Worm (Caenorhabditis elegans): ENCODE measurements around the gene clec-181.

Gene clec-181

ce11 chrIV:8587057-8587456 is 8.8 kb upstream of the clec-181 start:
- no peak; the same call in 1 of the 2 replicates for TF ChIP-seq isw-1 (GFP tag; IDR thresholded peaks at IDR 0.05)
- TF ChIP-seq ztf-11 (tag; optimal IDR thresholded peaks at IDR 0.05), result no peak
- no peak for TF ChIP-seq elt-2 (tag; optimal IDR thresholded peaks at IDR 0.05)
- TF ChIP-seq zag-1 (tag; optimal IDR thresholded peaks at IDR 0.05), result no peak
- TF ChIP-seq egl-27 (tag; optimal IDR thresholded peaks at IDR 0.05), result peak in 1 of 2 experiments; percentile 70
- TF ChIP-seq xbp-1 (tag; optimal IDR thresholded peaks at IDR 0.05), result peak; percentile 38
- TF ChIP-seq unc-130 (tag; optimal IDR thresholded peaks at IDR 0.05), result no peak
- TF ChIP-seq aly-2 (tag; optimal IDR thresholded peaks at IDR 0.05), result no peak
- TF ChIP-seq lsy-2 (tag; optimal IDR thresholded peaks at IDR 0.05), result peak in 1 of 2 experiments; percentile 58
- peak; percentile 9 for TF ChIP-seq ceh-8 (GFP tag; optimal IDR thresholded peaks at IDR 0.05)
- TF ChIP-seq sup-37 (GFP tag; optimal IDR thresholded peaks at IDR 0.05), result no peak
- peak in 2 of 3 experiments; percentile 42 to 50 for TF ChIP-seq ceh-82 (tag; optimal IDR thresholded peaks at IDR 0.05)
- no peak for TF ChIP-seq mdl-1 (tag; optimal IDR thresholded peaks at IDR 0.05)
- TF ChIP-seq sptf-1 (tag; optimal IDR thresholded peaks at IDR 0.05), result no peak
- no peak for TF ChIP-seq dsc-1 (tag; optimal IDR thresholded peaks at IDR 0.05)
- TF ChIP-seq zip-4 (GFP tag; optimal IDR thresholded peaks at IDR 0.05), result no peak
- TF ChIP-seq pqm-1 (tag; optimal IDR thresholded peaks at IDR 0.05), result no peak
- TF ChIP-seq hlh-4 (tag; optimal IDR thresholded peaks at IDR 0.05), result no peak
- no peak for TF ChIP-seq ceh-63 (GFP tag; optimal IDR thresholded peaks at IDR 0.05)
- peak; percentile 89 for TF ChIP-seq lin-14 (GFP tag; optimal IDR thresholded peaks at IDR 0.05)
- peak; percentile 55 for TF ChIP-seq lin-15B (tag; optimal IDR thresholded peaks at IDR 0.05)
- TF ChIP-seq egl-13 (tag; optimal IDR thresholded peaks at IDR 0.05), result no peak
- TF ChIP-seq unc-30 (tag; optimal IDR thresholded peaks at IDR 0.05), result no peak
- peak; percentile 72 for TF ChIP-seq nhr-71 (tag; optimal IDR thresholded peaks at IDR 0.05)
- no peak for TF ChIP-seq aha-1 (tag; optimal IDR thresholded peaks at IDR 0.05)
- TF ChIP-seq fos-1 (tag; optimal IDR thresholded peaks at IDR 0.05), result peak; percentile 4
- TF ChIP-seq ztf-4 (tag; optimal IDR thresholded peaks at IDR 0.05), result peak; percentile 28
- peak; percentile 23 to 40 for TF ChIP-seq lin-35 (GFP tag; optimal IDR thresholded peaks at IDR 0.05)
- no peak for TF ChIP-seq Y116A8C.19 (tag; optimal IDR thresholded peaks at IDR 0.05; ENCODE audit: borderline replicate concordance)
- TF ChIP-seq hlh-17 (GFP tag; optimal IDR thresholded peaks at IDR 0.05; ENCODE audit: borderline replicate concordance), result no peak
- peak; percentile 38 for TF ChIP-seq swsn-7 (tag; optimal IDR thresholded peaks at IDR 0.05)
- no peak for TF ChIP-seq nhr-76 (tag; optimal IDR thresholded peaks at IDR 0.05)
- peak; percentile 5 for TF ChIP-seq mep-1 (tag; optimal IDR thresholded peaks at IDR 0.05)
- no peak for TF ChIP-seq elt-3 (tag; optimal IDR thresholded peaks at IDR 0.05)
- TF ChIP-seq blmp-1 (tag; optimal IDR thresholded peaks at IDR 0.05), result peak; percentile 34
- TF ChIP-seq lin-13 (GFP tag; optimal IDR thresholded peaks at IDR 0.05), result peak; percentile 44
- TF ChIP-seq grh-1 (GFP tag; IDR thresholded peaks at IDR 0.05), result no peak
- no peak for TF ChIP-seq ets-5 (GFP tag; IDR thresholded peaks at IDR 0.05)
- peak; percentile 49 for TF ChIP-seq lin-39 (tag; optimal IDR thresholded peaks at IDR 0.05)
- TF ChIP-seq nhr-237 (tag; optimal IDR thresholded peaks at IDR 0.05), result no peak
- peak; percentile 58 for TF ChIP-seq snu-23 (GFP tag; optimal IDR thresholded peaks at IDR 0.05)
- no peak for TF ChIP-seq mef-2 (tag; optimal IDR thresholded peaks at IDR 0.05)
- peak; percentile 66 for TF ChIP-seq unc-86 (tag; optimal IDR thresholded peaks at IDR 0.05)
- TF ChIP-seq nhr-85 (tag), result peak; percentile 81
- no peak for TF ChIP-seq ceh-88 (GFP tag; IDR thresholded peaks at IDR 0.05)
- no peak for TF ChIP-seq hpl-2 (GFP tag; optimal IDR thresholded peaks at IDR 0.05)
- no peak for TF ChIP-seq skn-1 (tag; optimal IDR thresholded peaks at IDR 0.05)
- TF ChIP-seq C04F5.9 (tag; optimal IDR thresholded peaks at IDR 0.05), result no peak
- TF ChIP-seq nhr-20 (tag; optimal IDR thresholded peaks at IDR 0.05), result peak; percentile 37
- TF ChIP-seq nhr-12 (tag; optimal IDR thresholded peaks at IDR 0.05), result no peak
- TF ChIP-seq nhr-19 (GFP tag; conservative IDR thresholded peaks at IDR 0.05), result peak; percentile 47
- TF ChIP-seq pag-3 (tag; optimal IDR thresholded peaks at IDR 0.05; ENCODE audit: borderline replicate concordance, insufficient read depth), result no peak
- no peak for TF ChIP-seq nhr-11 (tag; optimal IDR thresholded peaks at IDR 0.05)
- TF ChIP-seq ces-1 (GFP tag; optimal IDR thresholded peaks at IDR 0.05), result no peak
